Worm (Caenorhabditis elegans) whole organism, young adult: Measurements from ENCODE around the gene tre-3.

ENCODE experiments used
- C06A6.2 ChIP-seq: fragments of 200-800 bp; sonication (Bioruptor generic); conservative IDR thresholded peaks from 2 replicates; pipeline ENCODE4 v1.3.6; 2022; ENCODE audit warnings: missing genetic modification characterization, missing compliant biosample characterization
- F23B12.7 ChIP-seq: sonication (generic microtip); optimal IDR thresholded peaks from 2 replicates; lab custom pipeline; 2017; ENCODE audit warnings: missing genetic modification characterization, mild to moderate bottlenecking, missing compliant biosample characterization, antibody characterized with exemption, moderate library complexity; ENCODE audit not compliant: insufficient read depth
- F49E8.2 ChIP-seq: sonication (generic microtip); optimal IDR thresholded peaks from 3 replicates; lab custom pipeline; 2017; ENCODE audit warnings: missing genetic modification characterization, mild to moderate bottlenecking, missing compliant biosample characterization, antibody characterized with exemption, moderate library complexity; ENCODE audit not compliant: insufficient read depth
- K12H6.12 ChIP-seq: fragments of 200-800 bp; sonication (Bioruptor generic); optimal IDR thresholded peaks from 2 replicates; lab custom pipeline; 2018; ENCODE audit warnings: mild to moderate bottlenecking, missing genetic modification characterization, missing compliant biosample characterization

- TF ChIP-seq F49E8.2 (tag; lab: Kevin White, UChicago) (no peak), C06A6.2 (GFP tag; lab: Robert Waterston, UW) (no peak), K12H6.12 (tag; lab: Kevin White, UChicago) (no peak), F23B12.7 (tag; lab: Kevin White, UChicago) (no peak)
Observed at ce11 chrV:11695597-11695996, 20.1 kb downstream of the tre-3 start, which contains the start of gene W05E10.5.
